Worm (Caenorhabditis elegans) whole organism, young adult: ENCODE measurements around the gene F38A1.8.

ENCODE experiments used
- B0019.2 ChIP-seq: fragments of 200-800 bp; sonication (Bioruptor generic); conservative IDR thresholded peaks from 2 replicates; pipeline ENCODE4 v1.3.6; 2022; ENCODE audit warnings: missing genetic modification reagents, missing genetic modification characterization, missing compliant biosample characterization
- B0035.1 ChIP-seq: sonication (generic microtip); optimal IDR thresholded peaks from 2 replicates; lab custom pipeline; 2016; ENCODE audit warnings: missing genetic modification characterization, mild to moderate bottlenecking, missing compliant biosample characterization, missing genotype, missing genetic modification reagents
- C17E4.6 ChIP-seq: fragments of 200-800 bp; sonication (Bioruptor generic); IDR thresholded peaks from 2 replicates; pipeline ENCODE4 v1.3.6; 2022; ENCODE audit warnings: missing genetic modification reagents, missing genetic modification characterization, missing compliant biosample characterization
- D2030.7 ChIP-seq: fragments of 200-800 bp; sonication (Bioruptor generic); IDR thresholded peaks from 2 replicates; pipeline ENCODE4 v1.3.6; 2022; ENCODE audit warnings: missing genetic modification reagents, missing genetic modification characterization, missing compliant biosample characterization
- F10E7.11 ChIP-seq: sonication (generic microtip); optimal IDR thresholded peaks from 2 replicates; lab custom pipeline; 2017; ENCODE audit warnings: mild to moderate bottlenecking, missing genetic modification characterization, moderate library complexity, missing compliant biosample characterization
- F33H1.4 ChIP-seq: fragments of 200-800 bp; sonication (Bioruptor generic); IDR thresholded peaks from 2 replicates; pipeline ENCODE4 v1.3.6; 2022; ENCODE audit warnings: missing genetic modification reagents, missing genetic modification characterization, missing compliant biosample characterization
- F52B5.7 ChIP-seq: sonication (generic microtip); optimal IDR thresholded peaks from 2 replicates; lab custom pipeline; 2016; ENCODE audit warnings: mild to moderate bottlenecking, missing genetic modification characterization, missing compliant biosample characterization
- F57A8.1 ChIP-seq: fragments of 200-800 bp; sonication (Bioruptor generic); optimal IDR thresholded peaks from 2 replicates; lab custom pipeline; 2018; ENCODE audit warnings: mild to moderate bottlenecking, missing genetic modification characterization, moderate library complexity, missing compliant biosample characterization
- Y53F4B.3 ChIP-seq: fragments of 200-800 bp; sonication (Bioruptor generic); IDR thresholded peaks from 2 replicates; pipeline ENCODE4 v1.3.6; 2022; ENCODE audit warnings: missing genetic modification reagents, missing genetic modification characterization, missing compliant biosample characterization
- Y56A3A.18 ChIP-seq: fragments of 200-800 bp; sonication (Bioruptor generic); IDR thresholded peaks from 2 replicates; pipeline ENCODE4 v1.3.6; 2022; ENCODE audit warnings: missing genetic modification reagents, missing genetic modification characterization, missing compliant biosample characterization
- Y67H2A.10 ChIP-seq: fragments of 200-800 bp; sonication (Bioruptor generic); conservative IDR thresholded peaks from 2 replicates; pipeline ENCODE4 v1.3.6; 2022; ENCODE audit warnings: missing genetic modification reagents, missing genetic modification characterization, missing compliant biosample characterization
- aptf-3 ChIP-seq: fragments of 200-800 bp; sonication (Bioruptor generic); IDR thresholded peaks from 2 replicates; pipeline ENCODE4 v1.3.6; 2022; ENCODE audit warnings: missing genetic modification characterization, missing compliant biosample characterization
- attf-6 ChIP-seq: fragments of 200-800 bp; sonication (Bioruptor generic); IDR thresholded peaks from 2 replicates; pipeline ENCODE4 v1.3.6; 2022; ENCODE audit warnings: missing genetic modification reagents, missing genetic modification characterization, missing compliant biosample characterization
- ccch-3 ChIP-seq: fragments of 200-800 bp; sonication (Bioruptor generic); optimal IDR thresholded peaks from 2 replicates; lab custom pipeline; 2018; ENCODE audit warnings: mild to moderate bottlenecking, missing genetic modification characterization, missing compliant biosample characterization
- cebp-2 ChIP-seq: fragments of 200-800 bp; sonication (Bioruptor generic); IDR thresholded peaks from 2 replicates; pipeline ENCODE4 v1.3.6; 2022; ENCODE audit warnings: missing genetic modification characterization, missing compliant biosample characterization
- ceh-27 ChIP-seq: fragments of 200-800 bp; sonication (Bioruptor generic); optimal IDR thresholded peaks from 2 replicates; lab custom pipeline; 2018; ENCODE audit warnings: mild to moderate bottlenecking, missing genetic modification characterization, moderate library complexity, missing compliant biosample characterization
- dox-1 ChIP-seq: fragments of 200-800 bp; sonication (Bioruptor generic); IDR thresholded peaks from 2 replicates; pipeline ENCODE4 v1.3.6; 2022; ENCODE audit warnings: missing genetic modification reagents, missing genetic modification characterization, missing compliant biosample characterization
- dpff-1 ChIP-seq: sonication (generic microtip); optimal IDR thresholded peaks from 2 replicates; lab custom pipeline; 2017; ENCODE audit warnings: mild to moderate bottlenecking, missing genetic modification characterization, missing compliant biosample characterization
- egl-44 ChIP-seq: fragments of 200-800 bp; sonication (Bioruptor generic); IDR thresholded peaks from 2 replicates; pipeline ENCODE4 v1.3.6; 2022; ENCODE audit warnings: missing genetic modification reagents, missing genetic modification characterization, missing compliant biosample characterization
- him-1 ChIP-seq: sonication (generic microtip); optimal IDR thresholded peaks from 2 replicates; lab custom pipeline; 2016; ENCODE audit warnings: missing genotype, missing genetic modification reagents, missing genetic modification characterization, missing compliant biosample characterization
- hmg-1.2 ChIP-seq: fragments of 200-800 bp; sonication (Bioruptor generic); IDR thresholded peaks from 2 replicates; pipeline ENCODE4 v1.3.6; 2022; ENCODE audit warnings: missing genetic modification reagents, missing genetic modification characterization, missing compliant biosample characterization
- lin-54 ChIP-seq: fragments of 200-800 bp; sonication (Bioruptor generic); optimal IDR thresholded peaks from 2 replicates; lab custom pipeline; 2018; ENCODE audit warnings: mild to moderate bottlenecking, missing genetic modification characterization, missing compliant biosample characterization
- lsl-1 ChIP-seq: fragments of 200-800 bp; sonication (Bioruptor generic); optimal IDR thresholded peaks from 2 replicates; lab custom pipeline; 2018; ENCODE audit warnings: mild to moderate bottlenecking, missing genetic modification characterization, moderate library complexity, missing compliant biosample characterization
- madf-6 ChIP-seq: fragments of 200-800 bp; sonication (Bioruptor generic); IDR thresholded peaks from 2 replicates; pipeline ENCODE4 v1.3.6; 2022; ENCODE audit warnings: missing genetic modification reagents, missing genetic modification characterization, missing compliant biosample characterization
- mcd-1 ChIP-seq: fragments of 200-800 bp; sonication (Bioruptor generic); IDR thresholded peaks from 2 replicates; pipeline ENCODE4 v1.3.6; 2022; ENCODE audit warnings: missing genetic modification reagents, missing genetic modification characterization, missing compliant biosample characterization
- nhr-120 ChIP-seq: fragments of 200-800 bp; sonication (Bioruptor generic); IDR thresholded peaks from 2 replicates; pipeline ENCODE4 v1.3.6; 2022; ENCODE audit warnings: missing genetic modification characterization, missing compliant biosample characterization
- nhr-80 ChIP-seq: sonication (generic microtip); optimal IDR thresholded peaks from 2 replicates; lab custom pipeline; 2016; ENCODE audit warnings: missing genetic modification characterization, missing compliant biosample characterization
- pbrm-1 ChIP-seq: fragments of 200-800 bp; sonication (Bioruptor generic); IDR thresholded peaks from 2 replicates; pipeline ENCODE4 v1.3.6; 2022; ENCODE audit warnings: missing genetic modification reagents, missing genetic modification characterization, missing compliant biosample characterization
- pha-4 ChIP-seq: fragments of 150-350 bp; sonication (generic microtip); optimal IDR thresholded peaks from 2 replicates; lab custom pipeline; 2014; ENCODE audit warnings: missing biosample characterization, missing genetic modification reagents, missing genetic modification characterization
- repo-1 ChIP-seq: sonication (generic microtip); optimal IDR thresholded peaks from 2 replicates; lab custom pipeline; 2017; ENCODE audit warnings: mild to moderate bottlenecking, missing genetic modification characterization, missing compliant biosample characterization
- sdz-38 ChIP-seq: sonication (generic microtip); optimal IDR thresholded peaks from 2 replicates; lab custom pipeline; 2016; ENCODE audit warnings: missing genotype, missing genetic modification characterization, missing compliant biosample characterization
- snpc-1.1 ChIP-seq: sonication (generic microtip); optimal IDR thresholded peaks from 2 replicates; lab custom pipeline; 2017; ENCODE audit warnings: missing genetic modification characterization, mild to moderate bottlenecking, missing compliant biosample characterization, antibody characterized with exemption, moderate library complexity, missing genotype, missing genetic modification reagents; ENCODE audit not compliant: insufficient read depth
- snpc-1.3 ChIP-seq: sonication (generic microtip); optimal IDR thresholded peaks from 2 replicates; lab custom pipeline; 2017; ENCODE audit warnings: missing genetic modification characterization, mild to moderate bottlenecking, missing compliant biosample characterization, antibody characterized with exemption, moderate library complexity, missing genotype, missing genetic modification reagents; ENCODE audit not compliant: insufficient read depth
- snpc-3.4 ChIP-seq: sonication (generic microtip); optimal IDR thresholded peaks from 2 replicates; lab custom pipeline; 2017; ENCODE audit warnings: missing genetic modification characterization, mild to moderate bottlenecking, missing compliant biosample characterization, antibody characterized with exemption, moderate library complexity, missing genotype, missing genetic modification reagents
- snpc-4 ChIP-seq, 5 experiments: fragments of 150-350 bp in 1 of 5; sonication (generic microtip) in 4 of 5; optimal IDR thresholded peaks; 2 replicates each; lab custom pipeline; 2014 to 2018; ENCODE audit warnings: missing genetic modification characterization in 5 of 5, missing biosample characterization in 3 of 5, antibody characterized with exemption in 2 of 5, mild to moderate bottlenecking in 2 of 5, missing compliant biosample characterization in 2 of 5, missing genotype in 2 of 5, moderate library complexity in 2 of 5, missing genetic modification reagents in 1 of 5
- tbp1 ChIP-seq: fragments of 200-800 bp; sonication (Bioruptor generic); optimal IDR thresholded peaks from 2 replicates; lab custom pipeline; 2018; ENCODE audit warnings: mild to moderate bottlenecking, missing genetic modification characterization, missing compliant biosample characterization
- tbx-9 ChIP-seq: sonication (generic microtip); optimal IDR thresholded peaks from 2 replicates; lab custom pipeline; 2016; ENCODE audit warnings: borderline replicate concordance, missing genetic modification characterization, inconsistent platforms, missing compliant biosample characterization
- unc-130 ChIP-seq: sonication (generic microtip); optimal IDR thresholded peaks from 2 replicates; lab custom pipeline; 2016; ENCODE audit warnings: missing genetic modification reagents, missing genetic modification characterization, missing compliant biosample characterization
- xnd-1 ChIP-seq: sonication (generic microtip); optimal IDR thresholded peaks from 2 replicates; lab custom pipeline; 2016; ENCODE audit warnings: missing genotype, missing genetic modification reagents, missing genetic modification characterization, missing compliant biosample characterization
- zfh-2 ChIP-seq: fragments of 200-800 bp; sonication (Bioruptor generic); conservative IDR thresholded peaks from 2 replicates; pipeline ENCODE4 v1.3.6; 2022; ENCODE audit warnings: missing genetic modification reagents, missing genetic modification characterization, missing compliant biosample characterization
- zim-3 ChIP-seq: sonication (generic microtip); optimal IDR thresholded peaks from 2 replicates; lab custom pipeline; 2017; ENCODE audit warnings: mild to moderate bottlenecking, missing genetic modification characterization, moderate library complexity, missing compliant biosample characterization
- ztf-18 ChIP-seq: sonication (generic microtip); optimal IDR thresholded peaks from 2 replicates; lab custom pipeline; 2016; ENCODE audit warnings: missing genotype, mild to moderate bottlenecking, missing genetic modification characterization, missing compliant biosample characterization
- ztf-22 ChIP-seq: fragments of 200-800 bp; sonication (Bioruptor generic); optimal IDR thresholded peaks from 2 replicates; lab custom pipeline; 2018; ENCODE audit warnings: mild to moderate bottlenecking, missing genetic modification characterization, moderate library complexity, missing compliant biosample characterization

The F38A1.8 gene

DNA sequence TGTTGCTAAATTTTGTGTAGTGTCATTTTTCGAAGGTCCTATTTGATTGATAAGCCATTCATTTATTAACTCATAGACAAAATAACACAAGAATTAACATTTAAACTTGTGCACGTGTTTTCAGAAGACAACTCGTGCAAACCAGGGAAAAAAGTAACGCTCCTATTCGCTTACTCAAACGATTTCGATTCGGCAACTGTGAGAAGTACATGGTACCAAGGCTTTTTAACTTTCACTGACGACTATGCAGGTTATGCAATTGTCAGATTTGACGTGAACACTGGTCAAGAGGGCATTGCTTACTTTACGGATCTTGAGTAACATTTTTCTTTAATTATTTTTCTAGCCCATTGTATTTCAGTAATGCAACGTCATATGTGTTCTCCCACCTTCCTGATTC is 22.3 kb upstream of the F38A1.8 start:
- TF ChIP-seq xnd-1 (tag; lab: Kevin White, UChicago) (no peak), F57A8.1 (GFP tag; lab: Kevin White, UChicago) (no peak), ccch-3 (GFP tag; lab: Kevin White, UChicago) (no peak), Y56A3A.18 (GFP tag; lab: Robert Waterston, UW) (no peak), zfh-2 (no peak), F10E7.11 (tag; lab: Kevin White, UChicago) (no peak), sdz-38 (tag; lab: Kevin White, UChicago) (no peak), C17E4.6 (GFP tag; lab: Robert Waterston, UW) (no peak), B0019.2 (GFP tag; lab: Robert Waterston, UW) (no peak)

ce11 chrIV:1261024-1261423 is 21.4 kb upstream of the F38A1.8 start, which contains the start of gene clec-169:
TSS of gene clec-169 (plus strand) at chrIV:1261324.
- TF ChIP-seq ceh-27 (GFP tag; lab: Kevin White, UChicago) (no peak), nhr-120 (GFP tag; lab: Robert Waterston, UW) (no peak), B0035.1 (tag; lab: Kevin White, UChicago) (no peak), unc-130 (GFP tag; lab: Kevin White, UChicago) (no peak), pbrm-1 (GFP tag; lab: Robert Waterston, UW) (no peak), ztf-18 (no peak), snpc-4 (GFP tag; optimal IDR thresholded peaks at IDR 0.05; lab: Kevin White, UChicago) (no peak), snpc-4 (tag; optimal IDR thresholded peaks at IDR 0.05; lab: Kevin White, UChicago) (no peak), zim-3 (no peak)

DNA sequence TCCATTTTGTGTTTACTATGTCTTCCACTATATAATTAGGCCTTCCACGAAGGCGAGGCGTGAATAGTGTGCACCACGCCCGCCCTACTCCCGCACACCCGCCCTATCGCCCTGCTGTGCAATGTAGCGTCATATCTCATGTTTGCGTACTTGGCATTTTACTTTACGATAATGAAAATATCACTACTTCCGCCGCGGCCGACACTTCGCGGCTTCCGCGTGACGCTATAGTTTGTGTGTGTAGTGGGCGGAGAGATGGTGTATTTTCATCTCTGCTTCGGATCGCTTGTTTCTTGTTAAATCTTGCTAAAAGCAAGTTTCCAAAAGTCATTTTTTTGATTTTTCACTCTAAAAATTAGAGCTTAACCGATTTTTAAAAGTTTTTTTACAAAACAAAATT is 20.8 kb upstream of the F38A1.8 start:
- no peak for TF ChIP-seq aptf-3 (GFP tag; lab: Robert Waterston, UW)
- no peak for TF ChIP-seq pha-4 (tag; lab: Kevin White, UChicago)
- TF ChIP-seq lin-54 (GFP tag; lab: Kevin White, UChicago) = peak; percentile 25
- no peak for TF ChIP-seq dpff-1 (tag; lab: Kevin White, UChicago)
- peak; percentile 19 for TF ChIP-seq repo-1
- TF ChIP-seq cebp-2 (GFP tag; lab: Robert Waterston, UW) = no peak
- TF ChIP-seq snpc-1.1 = peak; percentile 91
- TF ChIP-seq Y53F4B.3 (GFP tag; lab: Robert Waterston, UW) = no peak
- TF ChIP-seq snpc-4 (GFP tag; optimal IDR thresholded peaks at IDR 0.05; lab: Kevin White, UChicago) = no peak
- peak; percentile 83 to 96 (median 92) for TF ChIP-seq snpc-4 (tag; optimal IDR thresholded peaks at IDR 0.05; lab: Kevin White, UChicago)
- TF ChIP-seq F52B5.7 (tag; lab: Kevin White, UChicago) = no peak
- TF ChIP-seq snpc-1.3 (tag; lab: Kevin White, UChicago) = no peak
- no peak for TF ChIP-seq nhr-120 (GFP tag; lab: Robert Waterston, UW)
- TF ChIP-seq tbx-9 (tag; lab: Kevin White, UChicago) = no peak
- no peak for TF ChIP-seq Y67H2A.10 (GFP tag; lab: Robert Waterston, UW)
- peak; percentile 91 for TF ChIP-seq snpc-3.4
- peak; percentile 11; the same call in 1 of the 2 replicates for TF ChIP-seq attf-6 (GFP tag; lab: Robert Waterston, UW)
- TF ChIP-seq D2030.7 = peak; percentile 33; the same call in 1 of the 2 replicates
- TF ChIP-seq Y56A3A.18 (GFP tag; lab: Robert Waterston, UW) = no peak
- TF ChIP-seq pbrm-1 (GFP tag; lab: Robert Waterston, UW) = peak; percentile 71; the same call in 1 of the 2 replicates
- TF ChIP-seq madf-6 (GFP tag; lab: Robert Waterston, UW) = peak; percentile 78
- TF ChIP-seq lsl-1 (GFP tag; lab: Kevin White, UChicago) = peak; percentile 51
- TF ChIP-seq F33H1.4 (GFP tag; lab: Robert Waterston, UW) = peak; percentile 43
- peak; percentile 6 for TF ChIP-seq him-1 (tag; lab: Kevin White, UChicago)
- no peak for TF ChIP-seq ztf-22
- TF ChIP-seq mcd-1 (GFP tag; lab: Robert Waterston, UW) = peak; percentile 42; the same call in 1 of the 2 replicates
- TF ChIP-seq hmg-1.2 (GFP tag; lab: Robert Waterston, UW) = peak; percentile 72; the same call in 1 of the 2 replicates
- no peak for TF ChIP-seq nhr-80 (tag; lab: Kevin White, UChicago)
- peak; percentile 45 for TF ChIP-seq tbp1 (GFP tag; lab: Kevin White, UChicago)
- TF ChIP-seq egl-44 (GFP tag; lab: Robert Waterston, UW) = no peak
- peak; percentile 41; the same call in 1 of the 2 replicates for TF ChIP-seq dox-1 (GFP tag; lab: Robert Waterston, UW)
